Worm (Caenorhabditis elegans): ENCODE data around the gene C54C6.7.
A peak's percentile ranks its signal among the peaks of the same experiment; 100 is the strongest.

Gene C54C6.7

ce11 chrIII:3505051-3505548, 41.1 kb downstream of the C54C6.7 start, which contains the start of gene lias-1 (continued):
- TF ChIP-seq F16B12.6 (tag; optimal IDR thresholded peaks at IDR 0.05) (peak; percentile 99), nhr-12 (tag; optimal IDR thresholded peaks at IDR 0.05) (no peak)

DNA sequence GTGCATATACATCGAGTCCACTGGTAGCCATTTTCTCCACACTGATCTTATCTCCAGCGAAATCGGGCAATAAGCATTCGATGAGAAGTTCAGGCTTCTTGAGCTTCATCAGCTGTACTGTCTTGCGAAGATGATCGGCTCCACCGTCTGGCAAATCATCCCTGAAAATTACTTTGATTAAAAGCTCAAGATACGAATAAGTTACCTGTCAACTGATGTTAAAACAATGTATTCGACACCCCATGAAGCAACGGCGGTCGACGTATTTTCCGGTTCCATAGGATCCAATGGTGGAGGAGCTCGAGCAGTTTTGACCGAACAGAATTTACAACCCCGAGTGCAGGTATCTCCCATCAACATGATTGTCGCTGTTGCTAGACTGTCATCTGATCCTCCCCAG, 42.0 kb downstream of the C54C6.7 start:
- no peak for TF ChIP-seq vab-15 (tag; optimal IDR thresholded peaks at IDR 0.05)
- TF ChIP-seq efl-1 (optimal IDR thresholded peaks at IDR 0.05): no peak
- TF ChIP-seq efl-1 (GFP tag; optimal IDR thresholded peaks at IDR 0.05 in 1 of 2): peak in 1 of 2 experiments; percentile 75

- no peak for TF ChIP-seq xbp-1 (tag; optimal IDR thresholded peaks at IDR 0.05)
These were observed 42.9 kb downstream of the C54C6.7 start, which contains the start of gene rpl-16 for ce11 chrIII:3503286-3503685. TSS of gene rpl-16 (minus strand) at chrIII:3503604.

DNA sequence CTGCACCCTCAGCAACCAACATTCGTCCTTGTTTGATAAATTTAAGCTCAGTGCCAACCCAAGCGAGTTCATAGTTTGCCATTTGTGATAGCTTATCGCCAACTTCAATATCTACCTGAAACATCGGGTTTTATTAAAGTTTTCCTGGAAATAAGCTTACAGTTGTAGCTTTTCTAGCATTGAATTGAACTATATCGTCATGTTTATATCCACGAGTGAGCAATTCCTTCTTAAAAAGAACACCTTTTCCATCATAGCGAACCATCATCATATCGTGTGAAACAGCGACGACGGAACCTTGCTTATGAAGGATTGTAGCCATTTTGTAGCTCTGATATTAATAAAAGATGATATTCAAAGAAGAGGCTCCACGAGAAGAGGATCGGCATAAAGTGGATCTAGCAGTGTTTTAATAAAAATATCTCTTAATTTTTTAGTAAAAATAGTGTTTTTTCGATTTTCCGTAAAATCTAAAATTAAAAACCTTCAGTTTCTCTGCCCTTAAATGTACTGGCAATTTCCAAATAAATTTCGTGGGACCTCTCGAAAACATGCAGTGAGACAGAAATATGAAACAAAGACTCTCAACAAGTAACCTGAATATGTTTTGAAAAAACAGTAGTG, 43.9 kb downstream of the C54C6.7 start, which contains the start of gene M01F1.8:
Gene M01F1.8, minus strand, starts transcription at position 335 of the 624 bp plus-strand sequence.
- TF ChIP-seq lsy-2 (tag; optimal IDR thresholded peaks at IDR 0.05) (peak in 1 of 2 experiments; percentile 38), nhr-90 (tag; optimal IDR thresholded peaks at IDR 0.05; ENCODE audit: poor library complexity) (no peak), mep-1 (tag; optimal IDR thresholded peaks at IDR 0.05) (no peak), aha-1 (tag; optimal IDR thresholded peaks at IDR 0.05) (no peak), lin-15B (tag; optimal IDR thresholded peaks at IDR 0.05) (no peak), ceh-82 (tag; optimal IDR thresholded peaks at IDR 0.05) (no peak), C34B4.2 (tag; optimal IDR thresholded peaks at IDR 0.05) (no peak), sup-37 (GFP tag; optimal IDR thresholded peaks at IDR 0.05) (no peak), ztf-11 (tag; optimal IDR thresholded peaks at IDR 0.05) (no peak), vab-15 (tag; optimal IDR thresholded peaks at IDR 0.05) (no peak), egl-13 (tag; optimal IDR thresholded peaks at IDR 0.05) (no peak), C16A3.4 (tag; optimal IDR thresholded peaks at IDR 0.05) (no peak), hlh-4 (tag; optimal IDR thresholded peaks at IDR 0.05) (no peak), nhr-20 (tag; optimal IDR thresholded peaks at IDR 0.05) (no peak), efl-1 (optimal IDR thresholded peaks at IDR 0.05) (no peak), efl-1 (GFP tag; optimal IDR thresholded peaks at IDR 0.05 in 1 of 2) (peak in 1 of 2 experiments; percentile 3), xbp-1 (tag; optimal IDR thresholded peaks at IDR 0.05) (no peak), elt-3 (tag; optimal IDR thresholded peaks at IDR 0.05) (no peak)

ce11 chrIII:3499850-3500249, 46.4 kb downstream of the C54C6.7 start:
- TF ChIP-seq lin-15B (tag; optimal IDR thresholded peaks at IDR 0.05) (no peak), ama-1 (optimal IDR thresholded peaks at IDR 0.05) (no peak), elt-3 (tag; optimal IDR thresholded peaks at IDR 0.05) (no peak), mep-1 (tag; optimal IDR thresholded peaks at IDR 0.05) (no peak), efl-1 (optimal IDR thresholded peaks at IDR 0.05) (peak; percentile 22 to 80), efl-1 (GFP tag; optimal IDR thresholded peaks at IDR 0.05 in 1 of 2) (peak; percentile 1 to 39), mef-2 (tag; optimal IDR thresholded peaks at IDR 0.05) (no peak), nhr-20 (tag; optimal IDR thresholded peaks at IDR 0.05) (no peak), nhr-77 (tag; optimal IDR thresholded peaks at IDR 0.05) (no peak), pax-3 (tag; optimal IDR thresholded peaks at IDR 0.05) (peak; percentile 39), tlp-1 (tag; optimal IDR thresholded peaks at IDR 0.05) (no peak), aha-1 (tag; optimal IDR thresholded peaks at IDR 0.05) (no peak), aly-2 (tag; optimal IDR thresholded peaks at IDR 0.05) (no peak), nhr-12 (tag; optimal IDR thresholded peaks at IDR 0.05) (no peak), fos-1 (tag; optimal IDR thresholded peaks at IDR 0.05) (no peak), tbx-2 (tag; optimal IDR thresholded peaks at IDR 0.05) (peak; percentile 42), egl-27 (tag; optimal IDR thresholded peaks at IDR 0.05) (no peak), skn-1 (tag; optimal IDR thresholded peaks at IDR 0.05) (no peak), zag-1 (tag; optimal IDR thresholded peaks at IDR 0.05) (no peak), unc-98 (GFP tag; IDR thresholded peaks at IDR 0.05) (peak; percentile 78), ces-1 (GFP tag; optimal IDR thresholded peaks at IDR 0.05) (no peak), hlh-4 (tag; optimal IDR thresholded peaks at IDR 0.05) (no peak), nhr-28 (tag; optimal IDR thresholded peaks at IDR 0.05) (no peak), hpl-2 (GFP tag; optimal IDR thresholded peaks at IDR 0.05) (no peak), nhr-90 (tag; optimal IDR thresholded peaks at IDR 0.05; ENCODE audit: poor library complexity) (peak; percentile 45), C16A3.4 (tag; optimal IDR thresholded peaks at IDR 0.05) (no peak), unc-130 (tag; optimal IDR thresholded peaks at IDR 0.05) (no peak), ceh-8 (GFP tag; optimal IDR thresholded peaks at IDR 0.05) (no peak), ceh-88 (GFP tag; IDR thresholded peaks at IDR 0.05) (no peak), elt-2 (tag; optimal IDR thresholded peaks at IDR 0.05) (no peak), isw-1 (GFP tag; IDR thresholded peaks at IDR 0.05) (peak; percentile 31), xbp-1 (tag; optimal IDR thresholded peaks at IDR 0.05) (no peak), fkh-10 (GFP tag; optimal IDR thresholded peaks at IDR 0.05) (no peak), pqm-1 (tag; optimal IDR thresholded peaks at IDR 0.05) (no peak)
